Worm (Caenorhabditis elegans) whole organism, L4 larva: ENCODE data around the gene nduf-11.

Source experiments
- F49E8.2 ChIP-seq: sonication (generic microtip); optimal IDR thresholded peaks from 2 replicates; lab custom pipeline; 2016; ENCODE audit warnings: missing compliant biosample characterization, mild to moderate bottlenecking, missing genetic modification characterization, borderline replicate concordance
- ceh-28 ChIP-seq: fragments of 150-350 bp; optimal IDR thresholded peaks from 2 replicates; lab custom pipeline; 2014; ENCODE audit warnings: missing biosample characterization, missing genetic modification reagents, missing genetic modification characterization
- fkh-10 ChIP-seq: fragments of 150-350 bp; optimal IDR thresholded peaks from 2 replicates; lab custom pipeline; 2014; ENCODE audit warnings: missing biosample characterization, missing genetic modification reagents, missing genetic modification characterization
- lin-1 ChIP-seq: fragments of 200-800 bp; sonication (Bioruptor generic); IDR thresholded peaks from 2 replicates; pipeline ENCODE4 v1.3.6; 2022; ENCODE audit warnings: missing genetic modification reagents, missing genetic modification characterization, missing compliant biosample characterization
- lin-13 ChIP-seq: fragments of 150-350 bp; optimal IDR thresholded peaks from 2 replicates; lab custom pipeline; 2014; ENCODE audit warnings: missing biosample characterization, missing genetic modification reagents, missing genetic modification characterization
- nhr-28 ChIP-seq: fragments of 150-350 bp; optimal IDR thresholded peaks from 2 replicates; lab custom pipeline; 2014; ENCODE audit warnings: missing biosample characterization, missing genetic modification characterization
- nhr-76 ChIP-seq: fragments of 150-350 bp; optimal IDR thresholded peaks from 2 replicates; lab custom pipeline; 2014; ENCODE audit warnings: missing biosample characterization, missing genetic modification characterization
- skn-1 ChIP-seq: fragments of 150-350 bp; optimal IDR thresholded peaks from 2 replicates; lab custom pipeline; 2014; ENCODE audit warnings: missing biosample characterization, missing genetic modification characterization
- unc-39 ChIP-seq: sonication (generic microtip); optimal IDR thresholded peaks from 2 replicates; lab custom pipeline; 2017; ENCODE audit warnings: missing biosample characterization, missing genetic modification characterization

DNA sequence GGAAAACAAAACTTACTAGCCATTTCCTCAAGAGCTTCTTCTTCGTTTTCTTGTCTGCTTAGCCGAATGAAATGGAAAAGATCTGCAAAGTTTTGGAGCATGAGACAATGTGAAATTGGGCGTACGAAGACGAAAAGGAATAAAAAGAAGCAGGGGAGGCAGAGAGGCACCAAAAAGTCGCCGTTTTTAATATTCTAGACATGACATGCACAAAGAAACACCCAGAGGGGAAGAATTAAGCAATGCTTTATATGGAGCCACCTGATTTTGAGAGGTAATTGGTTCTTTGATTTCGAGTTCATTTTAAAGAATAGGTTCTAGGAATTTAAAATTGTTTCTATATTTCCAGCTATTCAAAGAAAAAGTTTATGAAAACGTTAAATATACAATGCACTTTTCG lies 31.3 kb downstream of the nduf-11 start, which contains the start of gene T24F1.4:
- TF ChIP-seq lin-1 (GFP tag; lab: Robert Waterston, UW) (no peak), lin-13 (GFP tag; lab: Kevin White, UChicago) (no peak), F49E8.2 (no peak), fkh-10 (no peak), ceh-28 (tag; lab: Kevin White, UChicago) (no peak), unc-39 (no peak), skn-1 (tag; lab: Kevin White, UChicago) (no peak), nhr-28 (no peak), nhr-76 (tag; lab: Kevin White, UChicago) (no peak)
